Fruit fly (Drosophila melanogaster) whole organism, embryonic: ENCODE results near the gene CG15296.

Experiments
- Ada2b ChIP-seq: fragments of 200-800 bp; sonication (Bioruptor generic); IDR thresholded peaks from 2 replicates; pipeline ENCODE4 v1.3.6; 2022; ENCODE audit warnings: missing biosample characterization, missing genetic modification characterization
- Asciz ChIP-seq: fragments of 200-800 bp; sonication (Bioruptor generic); optimal IDR thresholded peaks from 2 replicates; lab custom pipeline; 2017; ENCODE audit warnings: missing biosample characterization, mild to moderate bottlenecking, missing genetic modification characterization, missing genetic modification reagents
- CG1024 ChIP-seq: fragments of 200-800 bp; sonication (Bioruptor generic); IDR thresholded peaks from 2 replicates; pipeline ENCODE4 v1.3.6; 2022; ENCODE audit warnings: missing biosample characterization, missing genetic modification characterization
- CG11456 ChIP-seq: fragments of 200-800 bp; sonication (Bioruptor generic); IDR thresholded peaks from 3 replicates; pipeline ENCODE4 v1.3.6; 2022; ENCODE audit warnings: missing biosample characterization, missing genetic modification characterization
- CG12236 ChIP-seq: fragments of 200-800 bp; sonication (Bioruptor generic); optimal IDR thresholded peaks from 2 replicates; lab custom pipeline; 2016; ENCODE audit warnings: missing biosample characterization, missing genetic modification characterization
- CG12942 ChIP-seq: fragments of 200-800 bp; sonication (Bioruptor generic); optimal IDR thresholded peaks from 3 replicates; lab custom pipeline; 2016; ENCODE audit warnings: missing biosample characterization, missing genetic modification characterization
- CG15269 ChIP-seq: fragments of 200-800 bp; sonication (Bioruptor generic); optimal IDR thresholded peaks from 2 replicates; lab custom pipeline; 2018; ENCODE audit warnings: missing biosample characterization, mild to moderate bottlenecking, missing genetic modification characterization, moderate library complexity
- CG16813 ChIP-seq: fragments of 200-800 bp; sonication (Bioruptor generic); IDR thresholded peaks from 3 replicates; pipeline ENCODE4 v1.3.6; 2022; ENCODE audit warnings: missing biosample characterization, missing genetic modification characterization; ENCODE audit not compliant: partially characterized antibody
- CG17829 ChIP-seq: fragments of 200-800 bp; optimal IDR thresholded peaks from 2 replicates; lab custom pipeline; 2019; ENCODE audit warnings: missing biosample characterization, mild to moderate bottlenecking, missing genetic modification characterization, moderate library complexity
- CG2712 ChIP-seq: fragments of 200-800 bp; optimal IDR thresholded peaks from 3 replicates; lab custom pipeline; 2019; ENCODE audit warnings: missing biosample characterization, mild to moderate bottlenecking, missing genetic modification characterization, moderate library complexity
- CG30431 ChIP-seq: fragments of 200-800 bp; sonication (Bioruptor generic); optimal IDR thresholded peaks from 2 replicates; lab custom pipeline; 2017; ENCODE audit warnings: missing biosample characterization, missing genetic modification characterization
- CG31388 ChIP-seq: fragments of 200-800 bp; sonication (Bioruptor generic); optimal IDR thresholded peaks from 2 replicates; lab custom pipeline; 2016; ENCODE audit warnings: missing biosample characterization, missing genetic modification characterization
- CG34422 ChIP-seq: fragments of 200-800 bp; sonication (Bioruptor generic); IDR thresholded peaks from 3 replicates; pipeline ENCODE4 v1.3.6; 2022; ENCODE audit warnings: missing biosample characterization, missing genetic modification characterization
- CG43689 ChIP-seq: fragments of 200-800 bp; sonication (Bioruptor generic); IDR thresholded peaks from 2 replicates; pipeline ENCODE4 v1.3.6; 2022; ENCODE audit warnings: missing biosample characterization, missing genetic modification characterization
- CG4617 ChIP-seq: fragments of 200-800 bp; sonication (Bioruptor generic); optimal IDR thresholded peaks from 3 replicates; lab custom pipeline; 2016; ENCODE audit warnings: missing biosample characterization, missing genetic modification characterization, borderline replicate concordance
- CG7963 ChIP-seq: fragments of 200-800 bp; sonication (Bioruptor generic); IDR thresholded peaks from 3 replicates; pipeline ENCODE4 v1.3.6; 2022; ENCODE audit warnings: missing biosample characterization, missing genetic modification characterization; ENCODE audit not compliant: partially characterized antibody
- CG8281 ChIP-seq: fragments of 200-800 bp; sonication (Bioruptor generic); optimal IDR thresholded peaks from 2 replicates; lab custom pipeline; 2018; ENCODE audit warnings: missing biosample characterization, mild to moderate bottlenecking, missing genetic modification characterization, moderate library complexity
- CG9932 ChIP-seq: fragments of 200-800 bp; sonication (Bioruptor generic); IDR thresholded peaks from 2 replicates; pipeline ENCODE4 v1.3.6; 2022; ENCODE audit warnings: missing biosample characterization, missing genetic modification characterization
- CoRest ChIP-seq: fragments of 200-800 bp; sonication (Bioruptor generic); optimal IDR thresholded peaks from 3 replicates; lab custom pipeline; 2018; ENCODE audit warnings: missing biosample characterization, mild to moderate bottlenecking, missing genetic modification characterization, moderate library complexity
- CrebB ChIP-seq: fragments of 200-800 bp; sonication (Bioruptor generic); optimal IDR thresholded peaks from 3 replicates; lab custom pipeline; 2018; ENCODE audit warnings: missing biosample characterization, mild to moderate bottlenecking, missing genetic modification characterization
- Deaf1 ChIP-seq: fragments of 200-800 bp; optimal IDR thresholded peaks from 3 replicates; lab custom pipeline; 2019; ENCODE audit warnings: missing biosample characterization, mild to moderate bottlenecking, missing genetic modification characterization, moderate library complexity
- Doc2 ChIP-seq: fragments of 200-800 bp; sonication (Bioruptor generic); IDR thresholded peaks from 2 replicates; pipeline ENCODE4 v1.3.6; 2022; ENCODE audit warnings: missing biosample characterization, missing genetic modification characterization
- GATAe ChIP-seq: fragments of 200-800 bp; sonication (Bioruptor generic); conservative IDR thresholded peaks from 2 replicates; pipeline ENCODE4 v1.3.6; 2022; ENCODE audit warnings: missing biosample characterization, missing genetic modification characterization
- Jarid2 ChIP-seq: fragments of 200-800 bp; sonication (Bioruptor generic); optimal IDR thresholded peaks from 3 replicates; lab custom pipeline; 2017; ENCODE audit warnings: mild to moderate bottlenecking, missing biosample characterization, missing genetic modification reagents, missing genetic modification characterization
- Mrtf ChIP-seq: fragments of 200-800 bp; sonication (Bioruptor generic); IDR thresholded peaks from 3 replicates; pipeline ENCODE4 v1.3.6; 2022; ENCODE audit warnings: missing biosample characterization, missing genetic modification characterization
- Side ChIP-seq: fragments of 200-800 bp; sonication (Bioruptor generic); optimal IDR thresholded peaks from 2 replicates; lab custom pipeline; 2016; ENCODE audit warnings: missing biosample characterization, missing genetic modification characterization
- Spps ChIP-seq: fragments of 200-800 bp; sonication (Bioruptor generic); optimal IDR thresholded peaks from 2 replicates; lab custom pipeline; 2018; ENCODE audit warnings: missing biosample characterization, mild to moderate bottlenecking, missing genetic modification characterization
- Stat92E ChIP-seq, 3 experiments: fragments of >200 bp in 2 of 3; fragments of 200-800 bp in 1 of 3; sonication (Bioruptor generic) in 1 of 3; optimal IDR thresholded peaks; 2 replicates each; lab custom pipeline; 2017 to 2019; ENCODE audit warnings: missing biosample characterization in 3 of 3, missing genetic modification characterization in 3 of 3, mild to moderate bottlenecking in 1 of 3, moderate library complexity in 1 of 3
- Tbp ChIP-seq: fragments of >200 bp; optimal IDR thresholded peaks from 2 replicates; lab custom pipeline; 2018; ENCODE audit warnings: missing biosample characterization, missing genetic modification characterization
- az2 ChIP-seq: fragments of 200-800 bp; sonication (Bioruptor generic); optimal IDR thresholded peaks from 3 replicates; lab custom pipeline; 2016; ENCODE audit warnings: missing biosample characterization, missing genetic modification characterization
- caup ChIP-seq: fragments of 200-800 bp; sonication (Bioruptor generic); optimal IDR thresholded peaks from 3 replicates; lab custom pipeline; 2017; ENCODE audit warnings: missing biosample characterization, mild to moderate bottlenecking, missing genetic modification characterization, moderate library complexity; ENCODE audit not compliant: severe bottlenecking
- chinmo ChIP-seq: fragments of 200-800 bp; sonication (Bioruptor generic); IDR thresholded peaks from 4 replicates; pipeline ENCODE4 v1.3.6; 2022; ENCODE audit warnings: missing biosample characterization, missing genetic modification characterization; ENCODE audit not compliant: partially characterized antibody
- dimm ChIP-seq: fragments of 200-800 bp; sonication (Bioruptor generic); IDR thresholded peaks from 2 replicates; pipeline ENCODE4 v1.3.6; 2022; ENCODE audit warnings: missing biosample characterization, missing genetic modification characterization
- dmrt11E ChIP-seq: fragments of 200-800 bp; sonication (Bioruptor generic); optimal IDR thresholded peaks from 3 replicates; lab custom pipeline; 2018; ENCODE audit warnings: missing biosample characterization, mild to moderate bottlenecking, missing genetic modification characterization, moderate library complexity
- gce ChIP-seq: fragments of 200-800 bp; sonication (Bioruptor generic); IDR thresholded peaks from 3 replicates; pipeline ENCODE4 v1.3.6; 2022; ENCODE audit warnings: missing biosample characterization, missing genetic modification characterization
- gfzf ChIP-seq: fragments of 200-800 bp; sonication (Bioruptor generic); optimal IDR thresholded peaks from 2 replicates; lab custom pipeline; 2016; ENCODE audit warnings: missing biosample characterization, mild to moderate bottlenecking, missing genetic modification characterization, moderate library complexity
- hb ChIP-seq: fragments of 200-800 bp; sonication (Bioruptor generic); IDR thresholded peaks from 3 replicates; pipeline ENCODE4 v1.3.6; 2022; ENCODE audit warnings: missing biosample characterization, missing genetic modification characterization; ENCODE audit not compliant: partially characterized antibody
- inv ChIP-seq: fragments of 200-800 bp; sonication (Bioruptor generic); IDR thresholded peaks from 2 replicates; pipeline ENCODE4 v1.3.6; 2022; ENCODE audit warnings: missing biosample characterization, missing genetic modification characterization; ENCODE audit not compliant: partially characterized antibody
- kni ChIP-seq: fragments of 200-800 bp; sonication (Bioruptor generic); optimal IDR thresholded peaks from 3 replicates; lab custom pipeline; 2017; ENCODE audit warnings: mild to moderate bottlenecking, missing biosample characterization, missing genetic modification reagents, missing genetic modification characterization
- knrl ChIP-seq: fragments of 200-800 bp; sonication (Bioruptor generic); IDR thresholded peaks from 3 replicates; pipeline ENCODE4 v1.3.6; 2022; ENCODE audit warnings: missing biosample characterization, missing genetic modification characterization; ENCODE audit not compliant: partially characterized antibody
- otp ChIP-seq: fragments of 200-800 bp; sonication (Bioruptor generic); IDR thresholded peaks from 3 replicates; pipeline ENCODE4, ENCODE4 v1.3.6; 2022; ENCODE audit warnings: missing biosample characterization, missing genetic modification characterization
- pan ChIP-seq, 4 experiments: fragments of >200 bp in 3 of 4; fragments of 200-800 bp in 1 of 4; sonication (Bioruptor generic) in 1 of 4; optimal IDR thresholded peaks in 3 of 4; IDR thresholded peaks in 1 of 4; 2 replicates each; pipeline versions ENCODE4 v1.3.6 to Lab custom; 2017 to 2022; ENCODE audit warnings: missing biosample characterization in 2 of 4, missing genetic modification characterization in 2 of 4, mixed read lengths in 1 of 4
- phol ChIP-seq: fragments of 200-800 bp; sonication (Bioruptor generic); optimal IDR thresholded peaks from 3 replicates; lab custom pipeline; 2018; ENCODE audit warnings: missing biosample characterization, mild to moderate bottlenecking, missing genetic modification characterization, moderate library complexity
- pnt ChIP-seq: fragments of 200-800 bp; sonication (Bioruptor generic); optimal IDR thresholded peaks from 3 replicates; lab custom pipeline; 2016; ENCODE audit warnings: missing biosample characterization, missing genetic modification characterization
- sc ChIP-seq, 3 experiments: fragments of >200 bp in 2 of 3; fragments of 200-800 bp in 1 of 3; sonication (Bioruptor generic) in 1 of 3; optimal IDR thresholded peaks; 2 replicates in 2 of 3; 3 replicates in 1 of 3; lab custom pipeline; 2017; ENCODE audit warnings: mild to moderate bottlenecking in 1 of 3, missing biosample characterization in 1 of 3, missing genetic modification characterization in 1 of 3, missing genetic modification reagents in 1 of 3
- scrt ChIP-seq: fragments of 200-800 bp; sonication (Bioruptor generic); optimal IDR thresholded peaks from 2 replicates; lab custom pipeline; 2018; ENCODE audit warnings: missing biosample characterization, mild to moderate bottlenecking, missing genetic modification characterization, moderate library complexity
- sim ChIP-seq: fragments of 200-800 bp; sonication (Bioruptor generic); IDR thresholded peaks from 2 replicates; pipeline ENCODE4 v1.3.6; 2022; ENCODE audit warnings: missing biosample characterization, missing genetic modification characterization
- sob ChIP-seq: fragments of 200-800 bp; sonication (Bioruptor generic); IDR thresholded peaks from 2 replicates; pipeline ENCODE4 v1.3.6; 2022; ENCODE audit warnings: missing biosample characterization, missing genetic modification characterization
- usp ChIP-seq: fragments of >200 bp; optimal IDR thresholded peaks from 2 replicates; lab custom pipeline; 2017; ENCODE audit warnings: missing biosample characterization, missing genetic modification characterization

The CG15296 gene

dm6 chrX:10557432-10557831, 9.0 kb downstream of the CG15296 start (continued):
- TF ChIP-seq usp (no peak), CG15269 (tag; lab: Kevin White, UChicago) (peak; percentile 29), CG34422 (peak; percentile 62; the same call in 2 of the 3 replicates), chinmo (no peak), CG12942 (GFP tag; lab: Kevin White, UChicago) (no peak), scrt (GFP tag; lab: Kevin White, UChicago) (no peak), pnt (peak; percentile 1), knrl (GFP tag; lab: Robert Waterston, UW) (no peak), CG43689 (GFP tag; lab: Robert Waterston, UW) (no peak), gfzf (no peak), kni (GFP tag; lab: Kevin White, UChicago) (no peak), CG9932 (GFP tag; lab: Robert Waterston, UW) (no peak), Mrtf (GFP tag; lab: Robert Waterston, UW) (no peak), Tbp (GFP tag; lab: Kevin White, UChicago) (no peak), CG17829 (tag; lab: Kevin White, UChicago) (peak; percentile 49), dimm (GFP tag; lab: Robert Waterston, UW) (peak; percentile 8; the same call in 1 of the 2 replicates), otp (GFP tag; lab: Robert Waterston, UW) (peak; percentile 51; the same call in 1 of the 3 replicates), az2 (GFP tag; lab: Kevin White, UChicago) (peak; percentile 22), Asciz (GFP tag; lab: Kevin White, UChicago) (peak; percentile 31), CG11456 (GFP tag; lab: Robert Waterston, UW) (no peak), inv (GFP tag; lab: Robert Waterston, UW) (no peak), CG1024 (no peak), CG8281 (no peak), gce (GFP tag; lab: Robert Waterston, UW) (no peak), CG12236 (GFP tag; lab: Kevin White, UChicago) (no peak), CG4617 (GFP tag; lab: Kevin White, UChicago) (no peak), Ada2b (GFP tag; lab: Robert Waterston, UW) (peak; percentile 32; the same call in 1 of the 2 replicates), pan (optimal IDR thresholded peaks at IDR 0.05; lab: Kevin White, UChicago) (no peak), pan (GFP tag; optimal IDR thresholded peaks at IDR 0.05 in 1 of 2, IDR thresholded peaks at IDR 0.05 in 1 of 2) (peak in 1 of 2 experiments; percentile 19), Deaf1 (no peak), CG7963 (GFP tag; lab: Robert Waterston, UW) (no peak), Side (GFP tag; lab: Kevin White, UChicago) (no peak), CrebB (tag; lab: Kevin White, UChicago) (no peak), CG2712 (tag; lab: Kevin White, UChicago) (peak; percentile 69), CoRest (tag; lab: Kevin White, UChicago) (peak; percentile 25), CG30431 (GFP tag; lab: Kevin White, UChicago) (no peak), Spps (tag; lab: Kevin White, UChicago) (peak; percentile 25), phol (peak; percentile 57), CG16813 (no peak), sc (optimal IDR thresholded peaks at IDR 0.05; lab: Kevin White, UChicago) (no peak), sc (GFP tag; optimal IDR thresholded peaks at IDR 0.05; lab: Kevin White, UChicago) (peak; percentile 41), GATAe (no peak), sim (GFP tag; lab: Robert Waterston, UW) (no peak), dmrt11E (tag; lab: Kevin White, UChicago) (peak; percentile 17), hb (no peak), Jarid2 (GFP tag; lab: Kevin White, UChicago) (no peak), Doc2 (GFP tag; lab: Robert Waterston, UW) (no peak), Stat92E (GFP tag; optimal IDR thresholded peaks at IDR 0.05; lab: Kevin White, UChicago) (no peak), sob (GFP tag; lab: Robert Waterston, UW) (0 out of 2 replicates have a peak, but pooled peaks have one; percentile 39), CG31388 (GFP tag; lab: Kevin White, UChicago) (no peak), caup (GFP tag; lab: Kevin White, UChicago) (no peak)
